Worm (Caenorhabditis elegans) whole organism, L4/young adult: ENCODE measurements around the gene mltn-1.

ENCODE experiments used
- dao-5 ChIP-seq: sonication (generic microtip); optimal IDR thresholded peaks from 2 replicates; lab custom pipeline; 2016; ENCODE audit warnings: missing genotype, missing genetic modification characterization, moderate library complexity, missing compliant biosample characterization
- him-1 ChIP-seq: sonication (generic microtip); optimal IDR thresholded peaks from 2 replicates; lab custom pipeline; 2016; ENCODE audit warnings: missing genotype, missing genetic modification reagents, missing genetic modification characterization, missing compliant biosample characterization

ce11 chrII:13170696-13171095 is 25.7 kb upstream of the mltn-1 start:
- TF ChIP-seq him-1 (tag; lab: Kevin White, UChicago) (no peak), dao-5 (tag; lab: Kevin White, UChicago) (no peak)
